Worm (Caenorhabditis elegans) whole organism, late embryonic: Measurements from ENCODE around the gene spe-27.

Experiments used
- C38D4.7 ChIP-seq: fragments of 200-800 bp; sonication (Bioruptor generic); optimal IDR thresholded peaks from 2 replicates; lab custom pipeline; 2018; ENCODE audit warnings: mild to moderate bottlenecking, missing genetic modification characterization, moderate library complexity, missing compliant biosample characterization
- ama-1 ChIP-seq: fragments of 150-350 bp; optimal IDR thresholded peaks from 2 replicates; lab custom pipeline; 2014
- ceh-45 ChIP-seq: fragments of 200-800 bp; sonication (Bioruptor generic); IDR thresholded peaks from 2 replicates; pipeline ENCODE4 v1.3.6; 2022; ENCODE audit warnings: missing genetic modification reagents, missing genetic modification characterization, missing compliant biosample characterization
- dve-1 ChIP-seq: sonication (generic microtip); optimal IDR thresholded peaks from 2 replicates; lab custom pipeline; 2017; ENCODE audit warnings: antibody characterized with exemption, mild to moderate bottlenecking, missing genetic modification characterization, missing compliant biosample characterization
- lin-11 ChIP-seq: fragments of 200-800 bp; sonication (Bioruptor generic); optimal IDR thresholded peaks from 2 replicates; lab custom pipeline; 2018; ENCODE audit warnings: mild to moderate bottlenecking, missing genetic modification characterization, missing compliant biosample characterization
- pag-3 ChIP-seq: sonication (generic microtip); optimal IDR thresholded peaks from 2 replicates; lab custom pipeline; 2016; ENCODE audit warnings: missing compliant biosample characterization, missing genetic modification characterization, borderline replicate concordance
- ref-2 ChIP-seq: sonication (generic microtip); optimal IDR thresholded peaks from 2 replicates; lab custom pipeline; 2016; ENCODE audit warnings: missing genetic modification characterization, missing compliant biosample characterization
- tbx-2 ChIP-seq: sonication (generic microtip); optimal IDR thresholded peaks from 2 replicates; lab custom pipeline; 2016; ENCODE audit warnings: missing genetic modification characterization, missing compliant biosample characterization

DNA sequence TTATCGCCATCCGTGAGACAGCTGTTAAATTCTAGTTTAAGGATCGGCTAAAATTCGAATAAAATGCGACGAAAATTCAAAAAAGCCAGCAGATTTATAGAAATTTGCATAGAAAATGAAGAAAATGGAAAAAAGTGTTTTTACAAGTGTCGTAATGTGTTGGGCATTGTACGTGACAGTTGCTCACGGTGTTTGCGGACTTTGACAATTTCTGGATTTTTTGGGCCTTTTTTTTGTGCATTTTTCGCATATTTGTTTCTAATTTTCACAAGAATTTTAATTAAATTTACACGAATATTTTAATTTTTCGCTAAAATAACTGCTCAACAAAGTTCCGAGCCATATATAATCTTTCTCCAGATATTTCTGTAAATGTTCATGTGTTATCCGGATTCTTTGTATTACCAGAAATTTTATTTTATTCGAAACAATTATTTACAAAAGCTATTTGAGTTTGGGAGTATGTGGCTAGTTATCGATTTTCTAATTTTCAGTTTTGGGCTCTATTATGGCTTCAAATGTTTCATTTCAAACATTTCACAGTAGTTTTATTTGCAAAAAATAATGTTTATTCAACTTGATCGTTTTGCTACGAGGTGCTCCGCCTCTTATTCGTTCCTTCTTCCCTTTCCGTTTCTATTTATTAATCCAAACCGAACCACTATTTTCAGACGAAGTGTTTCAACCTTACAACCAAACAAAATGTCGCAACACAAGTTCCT lies 17.6 kb downstream of the spe-27 start, which contains the start of gene sams-3:
- TF ChIP-seq pag-3 (no peak), dve-1 (no peak), ama-1 (lab: Kevin White, UChicago) (no peak), C38D4.7 (GFP tag; lab: Kevin White, UChicago) (no peak), ref-2 (tag; lab: Kevin White, UChicago) (no peak), lin-11 (tag; lab: Kevin White, UChicago) (no peak), ceh-45 (GFP tag; lab: Robert Waterston, UW) (no peak), tbx-2 (peak; percentile 96)
